Fruit fly (Drosophila melanogaster) whole organism, embryonic: ENCODE results near the gene CG13380.

Experiments
- CG1233 ChIP-seq: fragments of 200-800 bp; sonication (Bioruptor generic); optimal IDR thresholded peaks from 4 replicates; lab custom pipeline; 2018; ENCODE audit warnings: missing biosample characterization, mild to moderate bottlenecking, missing genetic modification characterization
- CG15696 ChIP-seq: fragments of 200-800 bp; sonication (Bioruptor generic); optimal IDR thresholded peaks from 2 replicates; lab custom pipeline; 2019; ENCODE audit warnings: missing biosample characterization, mild to moderate bottlenecking, missing genetic modification characterization, moderate library complexity

DNA sequence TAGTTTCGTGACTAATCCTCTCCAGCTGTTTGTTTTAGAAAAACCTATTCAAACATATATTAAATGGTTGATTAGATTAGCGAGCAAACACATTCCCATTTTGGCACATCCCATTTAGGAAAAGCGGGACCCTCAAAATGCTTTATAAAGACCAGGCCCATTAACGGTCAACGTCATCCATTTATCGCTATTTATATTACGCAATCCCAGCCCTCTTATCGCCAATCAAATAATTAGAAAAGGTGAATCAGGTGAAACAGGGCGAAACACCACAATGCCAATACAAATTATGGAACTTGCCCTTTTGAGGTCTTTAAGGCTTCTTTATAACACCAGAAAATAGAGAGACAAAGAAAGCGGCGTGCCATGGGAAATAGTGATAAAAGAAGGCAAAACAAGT, 20.3 kb upstream of the CG13380 start:
- TF ChIP-seq CG1233 (no peak), CG15696 (tag; lab: Kevin White, UChicago) (no peak)
